Worm (Caenorhabditis elegans): ENCODE data around the gene ZC443.2.
A peak's percentile ranks its signal among the peaks of the same experiment; 100 is the strongest.

The ZC443.2 gene

DNA sequence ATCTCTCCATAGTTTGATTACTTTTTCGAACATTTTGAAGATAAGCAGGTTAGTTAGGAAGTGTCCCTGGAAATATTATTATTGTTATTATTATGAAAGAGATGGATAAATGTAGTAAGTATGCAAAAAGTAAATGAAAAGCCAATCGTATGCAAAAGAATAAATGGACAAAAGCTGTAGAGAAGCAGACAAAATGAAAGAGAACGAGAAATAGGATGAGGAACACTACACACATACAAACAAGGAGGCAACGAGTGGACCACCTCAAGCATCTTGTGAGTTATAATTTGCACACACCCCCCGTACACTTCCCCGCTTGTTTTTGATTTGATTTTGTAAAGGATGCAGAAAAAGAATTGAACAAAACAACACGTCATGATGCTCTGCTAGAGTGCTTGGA lies at the start of gene ZC443.2:
ZC443.2 (minus strand) TSS at position 67 of the 400 bp plus-strand sequence.
- TF ChIP-seq die-1 (tag; optimal IDR thresholded peaks at IDR 0.05): no peak
- TF ChIP-seq ceh-27 (GFP tag; optimal IDR thresholded peaks at IDR 0.05): peak; percentile 47

DNA sequence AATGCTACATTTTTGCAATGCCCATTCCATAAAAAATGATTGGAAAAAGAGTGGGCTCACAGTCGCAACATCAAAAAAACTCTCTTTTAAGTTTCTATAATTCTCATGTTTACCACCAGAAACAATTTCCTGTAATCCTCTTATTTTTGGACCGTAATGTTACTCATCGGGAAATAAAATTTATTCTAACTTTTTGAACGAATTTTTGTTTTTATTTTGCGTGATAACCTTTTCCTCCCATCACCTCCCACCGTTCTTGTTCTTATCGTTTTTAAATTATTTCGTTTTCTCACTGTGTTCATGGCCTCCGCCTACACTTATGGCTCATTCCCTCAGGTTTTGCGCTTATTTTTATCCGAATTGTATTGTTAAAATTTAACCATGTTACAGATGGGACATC lies 48.2 kb upstream of the ZC443.2 start, which contains the start of gene anp-1:
anp-1 (plus strand) TSS at position 301 of the 400 bp plus-strand sequence.
- TF ChIP-seq akir-1 (GFP tag; optimal IDR thresholded peaks at IDR 0.05) (no peak), nfya-1 (tag; optimal IDR thresholded peaks at IDR 0.05; ENCODE audit: borderline replicate concordance, insufficient read depth) (no peak), F10E7.11 (tag; optimal IDR thresholded peaks at IDR 0.05) (no peak), ekl-4 (GFP tag; IDR thresholded peaks at IDR 0.05) (no peak), F57A8.1 (GFP tag; optimal IDR thresholded peaks at IDR 0.05) (no peak), tbx-9 (tag; optimal IDR thresholded peaks at IDR 0.05; ENCODE audit: borderline replicate concordance) (no peak), hrde-1 (tag; optimal IDR thresholded peaks at IDR 0.05; ENCODE audit: borderline replicate concordance) (no peak), mel-28 (tag; optimal IDR thresholded peaks at IDR 0.05; ENCODE audit: borderline replicate concordance) (no peak)

DNA sequence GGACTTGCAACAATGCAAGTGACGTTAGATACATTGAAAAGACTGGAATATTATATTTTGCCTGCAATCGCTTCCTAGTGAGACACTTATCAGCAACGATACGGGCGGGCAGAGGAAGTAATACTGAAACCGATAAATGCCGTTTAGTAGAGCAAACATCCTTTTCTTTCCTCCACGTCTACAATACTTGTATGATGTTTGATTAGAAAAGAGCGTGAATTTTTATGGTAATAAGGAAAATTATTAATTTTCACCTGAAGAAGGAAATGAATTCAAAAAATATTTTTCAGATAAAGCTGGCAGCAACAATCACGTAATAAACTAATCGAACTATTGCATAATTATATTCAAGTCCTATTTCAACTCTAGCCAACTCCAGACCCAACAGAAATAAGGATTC lies 43.8 kb upstream of the ZC443.2 start, which contains the start of gene C44H9.7:
C44H9.7 (minus strand) TSS at position 101 of the 400 bp plus-strand sequence.
- no peak for TF ChIP-seq hmg-20 (GFP tag; IDR thresholded peaks at IDR 0.05)
- no peak for TF ChIP-seq ceh-91 (GFP tag; IDR thresholded peaks at IDR 0.05)
- no peak for TF ChIP-seq lin-54 (GFP tag; optimal IDR thresholded peaks at IDR 0.05)
- no peak for TF ChIP-seq hlh-12 (tag; optimal IDR thresholded peaks at IDR 0.05)
- no peak for TF ChIP-seq snpc-3.4 (tag; optimal IDR thresholded peaks at IDR 0.05)
- no peak for TF ChIP-seq B0035.1 (tag; optimal IDR thresholded peaks at IDR 0.05)
- no peak for TF ChIP-seq Y67H2A.10 (GFP tag; conservative IDR thresholded peaks at IDR 0.05)
- TF ChIP-seq nhr-80 (tag; optimal IDR thresholded peaks at IDR 0.05): no peak
- no peak for TF ChIP-seq F39B2.1 (GFP tag; IDR thresholded peaks at IDR 0.05)
- no peak for TF ChIP-seq attf-3 (GFP tag; conservative IDR thresholded peaks at IDR 0.05)
- TF ChIP-seq ceh-100 (GFP tag; IDR thresholded peaks at IDR 0.05): no peak
- TF ChIP-seq hlh-26 (GFP tag; conservative IDR thresholded peaks at IDR 0.05): no peak
- TF ChIP-seq somi-1 (GFP tag; optimal IDR thresholded peaks at IDR 0.05): no peak

DNA sequence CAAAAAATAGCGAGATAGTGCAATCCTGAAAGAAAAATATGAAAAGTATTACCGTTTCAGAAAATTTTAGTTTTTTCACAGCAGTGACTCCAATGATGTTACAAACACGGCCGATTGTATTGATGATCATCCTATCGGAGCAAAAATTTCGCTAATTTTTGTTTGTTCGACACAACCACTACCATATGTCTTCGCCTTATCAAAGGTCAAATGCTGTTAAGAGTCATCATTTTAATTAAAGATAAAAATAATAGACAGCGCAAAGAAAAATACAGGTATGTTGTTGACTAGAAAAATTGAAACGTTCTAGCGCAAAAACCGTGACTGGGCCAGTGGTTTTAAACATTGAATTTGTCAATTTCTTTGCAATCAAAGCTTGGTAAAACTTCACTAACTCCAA lies 41.4 kb upstream of the ZC443.2 start:
- TF ChIP-seq F55B11.4 (tag; optimal IDR thresholded peaks at IDR 0.05; ENCODE audit: borderline replicate concordance, insufficient read depth): no peak
- TF ChIP-seq nhr-80 (tag; optimal IDR thresholded peaks at IDR 0.05): peak; percentile 56

DNA sequence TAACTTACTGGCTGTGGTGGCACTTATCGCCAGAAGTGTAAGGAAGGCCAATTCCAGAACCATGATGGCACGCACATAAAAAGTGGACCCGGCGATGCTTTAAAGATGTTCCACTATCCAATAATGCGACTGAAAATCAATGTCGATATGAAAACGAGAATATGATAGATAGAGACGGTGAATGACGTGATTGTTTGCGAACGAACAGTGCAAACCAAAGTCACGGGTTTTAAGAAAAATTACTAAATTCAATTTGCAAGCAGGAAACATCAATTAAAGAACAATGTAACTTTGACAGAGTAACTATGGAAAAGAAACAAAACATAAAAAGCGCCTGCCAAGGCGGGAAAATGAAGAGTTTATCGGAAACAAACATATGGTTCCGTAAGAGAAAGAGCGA lies 38.7 kb upstream of the ZC443.2 start, which contains the start of gene C44H9.5:
C44H9.5 (minus strand) TSS at position 129 of the 400 bp plus-strand sequence.
- TF ChIP-seq nhr-80 (tag; optimal IDR thresholded peaks at IDR 0.05) (peak; percentile 49), lin-26 (GFP tag; IDR thresholded peaks at IDR 0.05) (no peak)

DNA sequence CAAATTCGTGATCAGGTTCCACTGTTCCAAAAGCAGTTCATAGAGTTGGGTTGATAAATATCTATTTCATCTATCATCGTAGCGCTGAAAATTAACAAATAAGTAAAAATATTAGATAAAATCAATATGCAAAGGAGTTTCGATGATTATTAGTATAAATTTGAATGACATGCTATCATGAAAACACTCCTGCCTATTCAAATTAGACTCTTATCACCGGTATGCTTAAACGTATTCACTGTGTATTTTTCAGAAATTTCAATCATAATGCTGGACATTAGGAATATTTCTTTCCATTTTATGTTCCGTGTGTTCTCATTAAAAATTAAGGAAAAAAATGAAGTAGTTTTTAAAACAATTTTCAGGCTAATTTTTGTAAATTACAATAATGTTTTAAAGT lies 34.3 kb upstream of the ZC443.2 start, which contains the start of gene C44H9.6:
C44H9.6 (minus strand) TSS at position 101 of the 400 bp plus-strand sequence.
- TF ChIP-seq nhr-27 (tag; optimal IDR thresholded peaks at IDR 0.05) (no peak), nhr-80 (tag; optimal IDR thresholded peaks at IDR 0.05) (peak; percentile 45), him-1 (tag; optimal IDR thresholded peaks at IDR 0.05) (no peak), ekl-4 (GFP tag; IDR thresholded peaks at IDR 0.05) (no peak), hmg-1.2 (GFP tag; IDR thresholded peaks at IDR 0.05) (no peak)
